Worm (Caenorhabditis elegans) whole organism, young adult: Measurements from ENCODE around the gene ttx-1.

Experiments used
- C17E4.6 ChIP-seq: fragments of 200-800 bp; sonication (Bioruptor generic); IDR thresholded peaks from 2 replicates; pipeline ENCODE4 v1.3.6; 2022; ENCODE audit warnings: missing genetic modification reagents, missing genetic modification characterization, missing compliant biosample characterization
- F49E8.2 ChIP-seq: sonication (generic microtip); optimal IDR thresholded peaks from 3 replicates; lab custom pipeline; 2017; ENCODE audit warnings: missing genetic modification characterization, mild to moderate bottlenecking, missing compliant biosample characterization, antibody characterized with exemption, moderate library complexity; ENCODE audit not compliant: insufficient read depth
- T26A5.8 ChIP-seq: sonication (generic microtip); optimal IDR thresholded peaks from 2 replicates; lab custom pipeline; 2016; ENCODE audit warnings: missing genetic modification characterization, missing compliant biosample characterization
- attf-5 ChIP-seq: fragments of 200-800 bp; sonication (Bioruptor generic); optimal IDR thresholded peaks from 2 replicates; lab custom pipeline; 2018; ENCODE audit warnings: mild to moderate bottlenecking, missing genetic modification characterization, missing compliant biosample characterization
- dpl-1 ChIP-seq: fragments of 150-350 bp; optimal IDR thresholded peaks from 2 replicates; lab custom pipeline; 2014; ENCODE audit warnings: missing biosample characterization, missing genetic modification reagents, missing genetic modification characterization
- egrh-3 ChIP-seq: fragments of 200-800 bp; sonication (Bioruptor generic); IDR thresholded peaks from 2 replicates; pipeline ENCODE4 v1.3.6; 2022; ENCODE audit warnings: missing genetic modification reagents, missing genetic modification characterization, missing compliant biosample characterization
- fkh-3 ChIP-seq: sonication (generic microtip); optimal IDR thresholded peaks from 2 replicates; lab custom pipeline; 2016; ENCODE audit warnings: mild to moderate bottlenecking, missing genetic modification characterization, missing compliant biosample characterization
- hmg-20 ChIP-seq: fragments of 200-800 bp; sonication (Bioruptor generic); IDR thresholded peaks from 2 replicates; pipeline ENCODE4 v1.3.6; 2022; ENCODE audit warnings: missing genetic modification reagents, missing genetic modification characterization, missing compliant biosample characterization
- lag-1 ChIP-seq: fragments of 200-800 bp; sonication (Bioruptor generic); IDR thresholded peaks from 2 replicates; pipeline ENCODE4 v1.3.6; 2022; ENCODE audit warnings: missing genetic modification reagents, missing genetic modification characterization, missing compliant biosample characterization
- nfya-1 ChIP-seq: sonication (generic microtip); optimal IDR thresholded peaks from 2 replicates; lab custom pipeline; 2017; ENCODE audit warnings: antibody characterized with exemption, missing compliant biosample characterization, missing genetic modification characterization, borderline replicate concordance; ENCODE audit not compliant: insufficient read depth
- snpc-4 ChIP-seq, 5 experiments: fragments of 150-350 bp in 1 of 5; sonication (generic microtip) in 4 of 5; optimal IDR thresholded peaks; 2 replicates each; lab custom pipeline; 2014 to 2018; ENCODE audit warnings: missing genetic modification characterization in 5 of 5, missing biosample characterization in 3 of 5, antibody characterized with exemption in 2 of 5, mild to moderate bottlenecking in 2 of 5, missing compliant biosample characterization in 2 of 5, missing genotype in 2 of 5, moderate library complexity in 2 of 5, missing genetic modification reagents in 1 of 5

- no peak for TF ChIP-seq snpc-4 (GFP tag; optimal IDR thresholded peaks at IDR 0.05; lab: Kevin White, UChicago)
- no peak for TF ChIP-seq snpc-4 (tag; optimal IDR thresholded peaks at IDR 0.05; lab: Kevin White, UChicago)
- no peak for TF ChIP-seq fkh-3 (tag; lab: Kevin White, UChicago)
- no peak for TF ChIP-seq nfya-1
- no peak for TF ChIP-seq lag-1 (GFP tag; lab: Robert Waterston, UW)
- TF ChIP-seq attf-5 (GFP tag; lab: Kevin White, UChicago): no peak
- TF ChIP-seq egrh-3: no peak
- TF ChIP-seq C17E4.6: no peak
- TF ChIP-seq F49E8.2 (tag; lab: Kevin White, UChicago): no peak
- TF ChIP-seq T26A5.8 (tag; lab: Kevin White, UChicago): no peak
- no peak for TF ChIP-seq hmg-20 (GFP tag; lab: Robert Waterston, UW)
- TF ChIP-seq dpl-1 (GFP tag; lab: Kevin White, UChicago): no peak
Measured at ce11 chrV:20074345-20074744, 10.4 kb upstream of the ttx-1 start.
